Worm (Caenorhabditis elegans) whole organism, late embryonic: ENCODE measurements around the gene pgl-1.

Experiments used
- ama-1 ChIP-seq: fragments of 150-350 bp; optimal IDR thresholded peaks from 2 replicates; lab custom pipeline; 2014
- ceh-19 ChIP-seq: fragments of 200-800 bp; sonication (Bioruptor generic); optimal IDR thresholded peaks from 2 replicates; lab custom pipeline; 2018; ENCODE audit warnings: mild to moderate bottlenecking, missing genetic modification characterization, missing compliant biosample characterization
- dve-1 ChIP-seq: sonication (generic microtip); optimal IDR thresholded peaks from 2 replicates; lab custom pipeline; 2017; ENCODE audit warnings: antibody characterized with exemption, mild to moderate bottlenecking, missing genetic modification characterization, missing compliant biosample characterization
- elt-2 ChIP-seq: sonication (generic microtip); optimal IDR thresholded peaks from 2 replicates; lab custom pipeline; 2016; ENCODE audit warnings: missing genetic modification reagents, missing genetic modification characterization, missing compliant biosample characterization
- fkh-10 ChIP-seq: fragments of 150-350 bp; optimal IDR thresholded peaks from 2 replicates; lab custom pipeline; 2014; ENCODE audit warnings: missing biosample characterization, missing genetic modification reagents, missing genetic modification characterization
- pros-1 ChIP-seq: fragments of 150-350 bp; optimal IDR thresholded peaks from 2 replicates; lab custom pipeline; 2014; ENCODE audit warnings: missing biosample characterization, missing genetic modification reagents, missing genetic modification characterization
- tbx-2 ChIP-seq: sonication (generic microtip); optimal IDR thresholded peaks from 2 replicates; lab custom pipeline; 2016; ENCODE audit warnings: missing genetic modification characterization, missing compliant biosample characterization
- unc-3 ChIP-seq, 2 experiments: fragments of 200-800 bp in 1 of 2; sonication (Bioruptor generic) in 1 of 2; sonication (generic microtip) in 1 of 2; conservative IDR thresholded peaks in 1 of 2; optimal IDR thresholded peaks in 1 of 2; 2 replicates each; pipeline versions ENCODE4 v1.3.6 to Lab custom; 2016 to 2022; ENCODE audit warnings: missing compliant biosample characterization in 2 of 2, missing genetic modification characterization in 2 of 2, missing genetic modification reagents in 1 of 2

DNA sequence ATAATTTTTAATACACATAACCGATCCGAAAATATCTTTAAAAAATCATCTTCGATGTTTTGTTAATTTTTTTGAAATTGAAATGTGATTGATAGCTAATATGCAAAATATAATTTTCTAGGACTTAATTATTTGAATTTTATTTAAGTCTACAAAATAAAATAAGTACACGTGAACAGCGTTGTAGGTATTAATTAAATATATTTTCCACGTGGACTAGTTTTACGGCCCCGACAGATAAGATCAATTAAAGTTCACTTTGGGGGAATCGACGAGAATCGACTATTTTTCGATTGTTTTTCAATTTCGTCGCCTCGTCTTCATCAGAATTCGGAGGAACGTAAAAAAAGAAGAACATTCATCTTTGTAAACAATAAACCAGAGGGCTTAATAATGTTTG lies 22.1 kb upstream of the pgl-1 start, which contains the start of gene C25A8.5:
- TF ChIP-seq dve-1 (no peak), elt-2 (no peak), ama-1 (lab: Kevin White, UChicago) (no peak), ceh-19 (no peak), unc-3 (GFP tag; conservative IDR thresholded peaks at IDR 0.05; lab: Robert Waterston, UW) (no peak), unc-3 (tag; optimal IDR thresholded peaks at IDR 0.05; lab: Kevin White, UChicago) (no peak), fkh-10 (GFP tag; lab: Kevin White, UChicago) (no peak), tbx-2 (tag; lab: Kevin White, UChicago) (no peak), pros-1 (no peak)
